Worm (Caenorhabditis elegans): ENCODE data around the gene scl-3.

DNA sequence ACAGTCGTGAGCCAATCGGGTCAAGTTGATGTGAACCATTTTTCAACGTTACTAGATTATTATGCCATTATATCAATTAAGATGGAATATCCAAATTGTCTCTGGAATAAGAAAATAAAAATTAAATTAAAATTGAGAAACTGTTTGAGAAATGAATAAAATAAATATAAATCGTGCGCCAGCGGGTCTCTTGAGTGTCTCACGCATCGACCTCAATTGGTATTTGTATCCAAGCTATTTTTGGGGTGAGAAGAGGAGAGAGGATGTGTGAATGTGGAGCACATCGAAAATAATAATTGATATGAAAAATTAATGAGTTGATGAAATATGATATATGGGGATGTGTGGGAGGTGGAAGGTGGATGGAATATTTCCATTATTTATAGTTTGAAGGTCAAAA lies 20.5 kb upstream of the scl-3 start, which contains the start of gene F49E11.2:
- TF ChIP-seq hlh-1 (tag; optimal IDR thresholded peaks at IDR 0.05): no peak
- TF ChIP-seq pha-4 (tag; optimal IDR thresholded peaks at IDR 0.05): no peak
- TF ChIP-seq drap-1 (GFP tag; optimal IDR thresholded peaks at IDR 0.05): no peak
- TF ChIP-seq nhr-76 (tag; optimal IDR thresholded peaks at IDR 0.05): no peak
- TF ChIP-seq snpc-4 (tag; optimal IDR thresholded peaks at IDR 0.05): no peak
- no peak for TF ChIP-seq tbx-8 (GFP tag; optimal IDR thresholded peaks at IDR 0.05)
- no peak for TF ChIP-seq blmp-1 (tag; optimal IDR thresholded peaks at IDR 0.05)
- TF ChIP-seq nhr-28 (tag; optimal IDR thresholded peaks at IDR 0.05): no peak
- no peak for TF ChIP-seq elt-1 (tag; optimal IDR thresholded peaks at IDR 0.05; ENCODE audit: borderline replicate concordance, insufficient read depth)
- no peak for TF ChIP-seq nhr-237 (tag; optimal IDR thresholded peaks at IDR 0.05)
- no peak for TF ChIP-seq lin-13 (tag; optimal IDR thresholded peaks at IDR 0.05)

All from whole organism, mixed stage, embryonic.